Fruit fly (Drosophila melanogaster) whole organism, pupa: Measurements from ENCODE around the gene CG32544.

Source experiments
- CG12605 ChIP-seq: fragments of 200-800 bp; sonication (Bioruptor generic); IDR thresholded peaks from 2 replicates; pipeline ENCODE4 v1.3.6; 2022; ENCODE audit warnings: missing biosample characterization, missing genetic modification characterization
- CG15710 ChIP-seq: fragments of 200-800 bp; sonication (Bioruptor generic); optimal IDR thresholded peaks from 2 replicates; lab custom pipeline; 2018; ENCODE audit warnings: missing biosample characterization, mild to moderate bottlenecking, missing genetic modification characterization, moderate library complexity
- CG17806 ChIP-seq: fragments of 200-800 bp; sonication (Bioruptor generic); optimal IDR thresholded peaks from 2 replicates; lab custom pipeline; 2018; ENCODE audit warnings: missing biosample characterization, mild to moderate bottlenecking, missing genetic modification characterization, moderate library complexity
- CG4496 ChIP-seq: fragments of 200-800 bp; sonication (Bioruptor generic); IDR thresholded peaks from 3 replicates; pipeline ENCODE4 v1.3.6; 2022; ENCODE audit warnings: missing biosample characterization, missing genetic modification characterization
- CG8159 ChIP-seq: fragments of 200-800 bp; sonication (Bioruptor generic); optimal IDR thresholded peaks from 3 replicates; lab custom pipeline; 2018; ENCODE audit warnings: missing biosample characterization, mild to moderate bottlenecking, missing genetic modification characterization, moderate library complexity
- Snoo ChIP-seq: fragments of 200-800 bp; sonication (Bioruptor generic); optimal IDR thresholded peaks from 3 replicates; lab custom pipeline; 2017; ENCODE audit warnings: missing biosample characterization, mild to moderate bottlenecking, missing genetic modification characterization, inconsistent platforms
- rn ChIP-seq: fragments of 200-800 bp; sonication (Bioruptor generic); IDR thresholded peaks from 2 replicates; pipeline ENCODE4 v1.3.6; 2022; ENCODE audit warnings: missing biosample characterization, missing genetic modification characterization

- TF ChIP-seq CG4496 (GFP tag; lab: Robert Waterston, UW) (no peak), CG12605 (GFP tag; lab: Robert Waterston, UW) (no peak), CG17806 (tag; lab: Kevin White, UChicago) (no peak), Snoo (tag; lab: Kevin White, UChicago) (no peak), CG15710 (no peak), CG8159 (tag; lab: Kevin White, UChicago) (no peak), rn (GFP tag; lab: Robert Waterston, UW) (no peak)
These were observed 8.1 kb downstream of the CG32544 start for dm6 chrX:18868142-18868541.
